Fruit fly (Drosophila melanogaster) whole organism, wandering third instar larva: ENCODE results near the gene Elp5.

Experiments
- Jra ChIP-seq: sonication (Bioruptor generic); optimal IDR thresholded peaks from 2 replicates; lab custom pipeline; 2016; ENCODE audit warnings: missing biosample characterization, missing genetic modification characterization
- Myc ChIP-seq: fragments of >200 bp; optimal IDR thresholded peaks from 2 replicates; lab custom pipeline; 2017
- OdsH ChIP-seq: fragments of 200-800 bp; sonication (Bioruptor generic); optimal IDR thresholded peaks from 2 replicates; lab custom pipeline; 2016; ENCODE audit warnings: missing biosample characterization, mild to moderate bottlenecking, missing genetic modification characterization
- Sp1 ChIP-seq: fragments of 200-800 bp; sonication (Bioruptor generic); optimal IDR thresholded peaks from 3 replicates; lab custom pipeline; 2019; ENCODE audit warnings: missing biosample characterization, mild to moderate bottlenecking, missing genetic modification characterization, moderate library complexity
- jim ChIP-seq: fragments of 175-275, 200-325 bp; sonication (Bioruptor generic); optimal IDR thresholded peaks from 2 replicates; lab custom pipeline; 2016; ENCODE audit warnings: missing biosample characterization, mild to moderate bottlenecking, missing genetic modification characterization
- lola ChIP-seq: fragments of >200 bp; optimal IDR thresholded peaks from 2 replicates; lab custom pipeline; 2017; ENCODE audit warnings: missing biosample characterization, missing genetic modification characterization
- psq ChIP-seq: fragments of 200-800 bp; sonication (Bioruptor generic); optimal IDR thresholded peaks from 3 replicates; lab custom pipeline; 2017; ENCODE audit warnings: missing biosample characterization, mild to moderate bottlenecking, missing genetic modification characterization, moderate library complexity
- usp ChIP-seq: fragments of >200 bp; optimal IDR thresholded peaks from 2 replicates; lab custom pipeline; 2017; ENCODE audit warnings: missing biosample characterization, missing genetic modification characterization

- no peak for TF ChIP-seq OdsH (GFP tag; lab: Kevin White, UChicago)
- no peak for TF ChIP-seq jim (GFP tag; lab: Kevin White, UChicago)
- no peak for TF ChIP-seq psq
- no peak for TF ChIP-seq usp
- TF ChIP-seq lola (GFP tag; lab: Kevin White, UChicago) = no peak
- no peak for TF ChIP-seq Myc (lab: Kevin White, UChicago)
- TF ChIP-seq Sp1 (GFP tag; lab: Kevin White, UChicago) = no peak
- TF ChIP-seq Jra (GFP tag; lab: Kevin White, UChicago) = no peak
Measured at dm6 chr3L:2248335-2248734, 8.9 kb upstream of the Elp5 start, which contains the start of gene CG32305.
